Worm (Caenorhabditis elegans): ENCODE results near the gene F53A2.9.

ce11 chrIII:13380196-13380595, 21.0 kb upstream of the F53A2.9 start, which contains the start of gene T03F6.6:
- TF ChIP-seq nhr-237 (tag; optimal IDR thresholded peaks at IDR 0.05) (no peak), ztf-11 (tag; optimal IDR thresholded peaks at IDR 0.05) (no peak), lin-13 (tag; optimal IDR thresholded peaks at IDR 0.05) (no peak), nhr-76 (tag; optimal IDR thresholded peaks at IDR 0.05) (no peak), snpc-4 (tag; optimal IDR thresholded peaks at IDR 0.05) (no peak), blmp-1 (tag; optimal IDR thresholded peaks at IDR 0.05) (no peak), elt-1 (tag; optimal IDR thresholded peaks at IDR 0.05; ENCODE audit: borderline replicate concordance, insufficient read depth) (no peak), mls-2 (tag; optimal IDR thresholded peaks at IDR 0.05) (no peak), sem-2 (GFP tag; optimal IDR thresholded peaks at IDR 0.05) (no peak)
